Fruit fly (Drosophila melanogaster) whole organism, embryonic: ENCODE data around the gene Bace.
A peak's percentile ranks its signal among the peaks of the same experiment; 100 is the strongest.

ENCODE experiments used
- Awh ChIP-seq: fragments of 200-800 bp; sonication (Bioruptor generic); IDR thresholded peaks from 2 replicates; pipeline ENCODE4, ENCODE4 v1.3.6; 2022; ENCODE audit warnings: missing biosample characterization, missing genetic modification characterization
- Bgb ChIP-seq: fragments of 200-800 bp; sonication (Bioruptor generic); IDR thresholded peaks from 2 replicates; pipeline ENCODE4 v1.3.6; 2022; ENCODE audit warnings: missing biosample characterization, missing genetic modification characterization; ENCODE audit not compliant: partially characterized antibody
- Blimp-1 ChIP-seq: fragments of 200-800 bp; sonication (Bioruptor generic); optimal IDR thresholded peaks from 3 replicates; lab custom pipeline; 2018; ENCODE audit warnings: missing biosample characterization, missing genetic modification characterization, mild to moderate bottlenecking, moderate library complexity, missing genetic modification reagents
- Bteb2 ChIP-seq: fragments of 200-800 bp; sonication (Bioruptor generic); optimal IDR thresholded peaks from 2 replicates; lab custom pipeline; 2016; ENCODE audit warnings: missing biosample characterization, missing genetic modification characterization
- CG10366 ChIP-seq: fragments of 200-800 bp; sonication (Bioruptor generic); IDR thresholded peaks from 2 replicates; pipeline ENCODE4 v1.3.6; 2022; ENCODE audit warnings: missing biosample characterization, missing genetic modification characterization
- CG11560 ChIP-seq: fragments of 200-800 bp; sonication (Bioruptor generic); IDR thresholded peaks from 3 replicates; pipeline ENCODE4 v1.3.6; 2022; ENCODE audit warnings: missing biosample characterization, missing genetic modification characterization
- CG11695 ChIP-seq: fragments of 200-800 bp; sonication (Bioruptor generic); IDR thresholded peaks from 3 replicates; pipeline ENCODE4 v1.3.6; 2022; ENCODE audit warnings: missing biosample characterization, missing genetic modification characterization
- CG12391 ChIP-seq: fragments of 200-800 bp; sonication (Bioruptor generic); optimal IDR thresholded peaks from 3 replicates; lab custom pipeline; 2018; ENCODE audit warnings: missing biosample characterization, mild to moderate bottlenecking, missing genetic modification characterization, moderate library complexity
- CG14710 ChIP-seq: fragments of 200-800 bp; sonication (Bioruptor generic); optimal IDR thresholded peaks from 3 replicates; lab custom pipeline; 2019; ENCODE audit warnings: missing biosample characterization, mild to moderate bottlenecking, missing genetic modification characterization, moderate library complexity
- CG14965 ChIP-seq: fragments of 200-800 bp; sonication (Bioruptor generic); optimal IDR thresholded peaks from 2 replicates; lab custom pipeline; 2016; ENCODE audit warnings: missing biosample characterization, missing genetic modification characterization, borderline replicate concordance
- CG17361 ChIP-seq: fragments of 200-800 bp; sonication (Bioruptor generic); IDR thresholded peaks from 3 replicates; pipeline ENCODE4 v1.3.6; 2022; ENCODE audit warnings: missing biosample characterization, missing genetic modification characterization
- CG17802 ChIP-seq: fragments of 200-800 bp; sonication (Bioruptor generic); optimal IDR thresholded peaks from 2 replicates; lab custom pipeline; 2018; ENCODE audit warnings: missing biosample characterization, mild to moderate bottlenecking, missing genetic modification characterization, moderate library complexity
- CG17829 ChIP-seq: fragments of 200-800 bp; optimal IDR thresholded peaks from 2 replicates; lab custom pipeline; 2019; ENCODE audit warnings: missing biosample characterization, mild to moderate bottlenecking, missing genetic modification characterization, moderate library complexity
- CG2678 ChIP-seq: fragments of 200-800 bp; sonication (Bioruptor generic); optimal IDR thresholded peaks from 3 replicates; lab custom pipeline; 2019; ENCODE audit warnings: missing biosample characterization, mild to moderate bottlenecking, missing genetic modification characterization, moderate library complexity
- CG30403 ChIP-seq: fragments of 200-800 bp; sonication (Bioruptor generic); optimal IDR thresholded peaks from 3 replicates; lab custom pipeline; 2016; ENCODE audit warnings: missing biosample characterization, missing genetic modification characterization
- CG33557 ChIP-seq: fragments of 200-800 bp; sonication (Bioruptor generic); optimal IDR thresholded peaks from 2 replicates; lab custom pipeline; 2019; ENCODE audit warnings: missing biosample characterization, mild to moderate bottlenecking, missing genetic modification characterization, moderate library complexity
- CG4404 ChIP-seq: fragments of 200-800 bp; sonication (Bioruptor generic); IDR thresholded peaks from 2 replicates; pipeline ENCODE4 v1.3.6; 2022; ENCODE audit warnings: missing biosample characterization, missing genetic modification characterization
- CG4424 ChIP-seq: fragments of 200-800 bp; sonication (Bioruptor generic); optimal IDR thresholded peaks from 3 replicates; lab custom pipeline; 2016; ENCODE audit warnings: missing biosample characterization, missing genetic modification characterization
- CG4820 ChIP-seq: fragments of 200-800 bp; sonication (Bioruptor generic); optimal IDR thresholded peaks from 3 replicates; lab custom pipeline; 2016; ENCODE audit warnings: missing biosample characterization, missing genetic modification characterization
- CG7839 ChIP-seq: fragments of 200-800 bp; sonication (Bioruptor generic); optimal IDR thresholded peaks from 3 replicates; lab custom pipeline; 2018; ENCODE audit warnings: missing biosample characterization, mild to moderate bottlenecking, missing genetic modification characterization, moderate library complexity
- CG7928 ChIP-seq: fragments of 200-800 bp; sonication (Bioruptor generic); optimal IDR thresholded peaks from 2 replicates; lab custom pipeline; 2017; ENCODE audit warnings: missing biosample characterization, mild to moderate bottlenecking, missing genetic modification characterization
- CG9437 ChIP-seq: fragments of 200-800 bp; sonication (Bioruptor generic); optimal IDR thresholded peaks from 2 replicates; lab custom pipeline; 2018; ENCODE audit warnings: missing biosample characterization, mild to moderate bottlenecking, missing genetic modification characterization
- CG9727 ChIP-seq: fragments of 200-800 bp; sonication (Bioruptor generic); optimal IDR thresholded peaks from 3 replicates; lab custom pipeline; 2017; ENCODE audit warnings: missing biosample characterization, mild to moderate bottlenecking, missing genetic modification characterization
- Dbx ChIP-seq: fragments of 200-800 bp; sonication (Bioruptor generic); IDR thresholded peaks from 3 replicates; pipeline ENCODE4 v1.3.6; 2022; ENCODE audit warnings: missing biosample characterization, missing genetic modification characterization
- Drgx ChIP-seq: fragments of 200-800 bp; sonication (Bioruptor generic); IDR thresholded peaks from 2 replicates; pipeline ENCODE4 v1.3.6; 2022; ENCODE audit warnings: missing biosample characterization, missing genetic modification characterization
- HmgZ ChIP-seq: fragments of 200-800 bp; sonication (Bioruptor generic); optimal IDR thresholded peaks from 2 replicates; lab custom pipeline; 2018; ENCODE audit warnings: missing biosample characterization, mild to moderate bottlenecking, missing genetic modification characterization
- Hr3 ChIP-seq: fragments of 200-800 bp; sonication (Bioruptor generic); optimal IDR thresholded peaks from 3 replicates; lab custom pipeline; 2016; ENCODE audit warnings: missing biosample characterization, missing genetic modification characterization
- Hsf ChIP-seq: fragments of 200-800 bp; sonication (Bioruptor generic); optimal IDR thresholded peaks from 3 replicates; lab custom pipeline; 2016; ENCODE audit warnings: missing biosample characterization, missing genetic modification characterization
- Oli ChIP-seq: fragments of 200-800 bp; sonication (Bioruptor generic); optimal IDR thresholded peaks from 2 replicates; lab custom pipeline; 2018; ENCODE audit warnings: missing biosample characterization, mild to moderate bottlenecking, missing genetic modification characterization, moderate library complexity
- PHDP ChIP-seq: fragments of 200-800 bp; sonication (Bioruptor generic); optimal IDR thresholded peaks from 3 replicates; lab custom pipeline; 2018; ENCODE audit warnings: missing biosample characterization, mild to moderate bottlenecking, missing genetic modification characterization, moderate library complexity
- Pdp1 ChIP-seq, 2 experiments: fragments of 200-800 bp; sonication (Bioruptor generic); optimal IDR thresholded peaks; 3 replicates each; lab custom pipeline; 2016; ENCODE audit warnings: missing biosample characterization in 2 of 2, missing genetic modification characterization in 2 of 2, mild to moderate bottlenecking in 1 of 2, moderate library complexity in 1 of 2
- Rfx ChIP-seq: fragments of 200-800 bp; sonication (Bioruptor generic); IDR thresholded peaks from 2 replicates; pipeline ENCODE4 v1.3.6; 2022; ENCODE audit warnings: missing biosample characterization, missing genetic modification characterization
- Six4 ChIP-seq: fragments of 200-800 bp; sonication (Bioruptor generic); optimal IDR thresholded peaks from 2 replicates; lab custom pipeline; 2016; ENCODE audit warnings: missing biosample characterization, missing genetic modification characterization
- Sox100B ChIP-seq: fragments of 200-800 bp; sonication (Bioruptor generic); optimal IDR thresholded peaks from 3 replicates; lab custom pipeline; 2018; ENCODE audit warnings: missing biosample characterization, mild to moderate bottlenecking, missing genetic modification characterization
- Xbp1 ChIP-seq: fragments of 200-800 bp; sonication (Bioruptor generic); optimal IDR thresholded peaks from 3 replicates; lab custom pipeline; 2016; ENCODE audit warnings: missing biosample characterization, mild to moderate bottlenecking, missing genetic modification characterization
- bowl ChIP-seq: fragments of 200-800 bp; sonication (Bioruptor generic); IDR thresholded peaks from 2 replicates; pipeline ENCODE4 v1.3.6; 2022; ENCODE audit warnings: missing biosample characterization, missing genetic modification characterization
- dmrt11E ChIP-seq: fragments of 200-800 bp; sonication (Bioruptor generic); optimal IDR thresholded peaks from 3 replicates; lab custom pipeline; 2018; ENCODE audit warnings: missing biosample characterization, mild to moderate bottlenecking, missing genetic modification characterization, moderate library complexity
- dmrt99B ChIP-seq: fragments of 200-800 bp; sonication (Bioruptor generic); optimal IDR thresholded peaks from 2 replicates; lab custom pipeline; 2018; ENCODE audit warnings: missing biosample characterization, mild to moderate bottlenecking, missing genetic modification characterization, moderate library complexity
- fd96Cb ChIP-seq: fragments of 200-800 bp; sonication (Bioruptor generic); optimal IDR thresholded peaks from 2 replicates; lab custom pipeline; 2018; ENCODE audit warnings: missing biosample characterization, mild to moderate bottlenecking, missing genetic modification characterization, moderate library complexity
- gem ChIP-seq: fragments of 200-800 bp; sonication (Bioruptor generic); optimal IDR thresholded peaks from 2 replicates; lab custom pipeline; 2019; ENCODE audit warnings: missing biosample characterization, mild to moderate bottlenecking, missing genetic modification characterization, moderate library complexity
- gfzf ChIP-seq: fragments of 200-800 bp; sonication (Bioruptor generic); optimal IDR thresholded peaks from 2 replicates; lab custom pipeline; 2016; ENCODE audit warnings: missing biosample characterization, mild to moderate bottlenecking, missing genetic modification characterization, moderate library complexity
- mam ChIP-seq: fragments of 200-800 bp; sonication (Bioruptor generic); optimal IDR thresholded peaks from 3 replicates; lab custom pipeline; 2016; ENCODE audit warnings: missing biosample characterization, missing genetic modification characterization
- pho ChIP-seq: fragments of 200-800 bp; sonication (Bioruptor generic); optimal IDR thresholded peaks from 2 replicates; lab custom pipeline; 2016; ENCODE audit warnings: missing biosample characterization, missing genetic modification characterization
- prd ChIP-seq, 3 experiments: fragments of >200 bp in 2 of 3; fragments of 200-800 bp in 1 of 3; sonication (Bioruptor generic) in 1 of 3; optimal IDR thresholded peaks in 2 of 3; IDR thresholded peaks in 1 of 3; 2 replicates in 2 of 3; 3 replicates in 1 of 3; pipeline versions ENCODE4 v1.3.6 to Lab custom; 2017 to 2022; ENCODE audit warnings: missing biosample characterization in 1 of 3, missing genetic modification characterization in 1 of 3
- sc ChIP-seq, 3 experiments: fragments of >200 bp in 2 of 3; fragments of 200-800 bp in 1 of 3; sonication (Bioruptor generic) in 1 of 3; optimal IDR thresholded peaks; 2 replicates in 2 of 3; 3 replicates in 1 of 3; lab custom pipeline; 2017; ENCODE audit warnings: mild to moderate bottlenecking in 1 of 3, missing biosample characterization in 1 of 3, missing genetic modification characterization in 1 of 3, missing genetic modification reagents in 1 of 3
- sens ChIP-seq: fragments of 200-800 bp; sonication (Bioruptor generic); peaks from one replicate; lab custom pipeline; 2016; ENCODE audit warnings: missing biosample characterization, missing genetic modification characterization
- tap ChIP-seq: fragments of 200-800 bp; optimal IDR thresholded peaks from 3 replicates; lab custom pipeline; 2019; ENCODE audit warnings: missing biosample characterization, mild to moderate bottlenecking, missing genetic modification characterization, moderate library complexity
- zen ChIP-seq: fragments of 200-800 bp; sonication (Bioruptor generic); optimal IDR thresholded peaks from 3 replicates; lab custom pipeline; 2018; ENCODE audit warnings: missing biosample characterization, mild to moderate bottlenecking, missing genetic modification characterization, moderate library complexity

The Bace gene

dm6 chr2L:8473448-8473847 lies 22.7 kb downstream of the Bace start (continued):
- TF ChIP-seq gem (tag; lab: Kevin White, UChicago) (peak; percentile 66), Hsf (peak; percentile 23), pho (no peak), CG11560 (tag; lab: Robert Waterston, UW) (peak; percentile 47; the same call in 1 of the 3 replicates), Blimp-1 (GFP tag; lab: Kevin White, UChicago) (peak; percentile 75), HmgZ (tag; lab: Kevin White, UChicago) (no peak), CG7928 (GFP tag; lab: Kevin White, UChicago) (no peak), Six4 (GFP tag; lab: Kevin White, UChicago) (peak; percentile 8), dmrt99B (tag; lab: Kevin White, UChicago) (peak; percentile 64), fd96Cb (tag; lab: Kevin White, UChicago) (peak; percentile 64), CG10366 (GFP tag; lab: Robert Waterston, UW) (peak; percentile 65), Rfx (GFP tag; lab: Robert Waterston, UW) (peak; percentile 61), CG14965 (GFP tag; lab: Kevin White, UChicago) (no peak), CG17802 (tag; lab: Kevin White, UChicago) (peak; percentile 46)

DNA sequence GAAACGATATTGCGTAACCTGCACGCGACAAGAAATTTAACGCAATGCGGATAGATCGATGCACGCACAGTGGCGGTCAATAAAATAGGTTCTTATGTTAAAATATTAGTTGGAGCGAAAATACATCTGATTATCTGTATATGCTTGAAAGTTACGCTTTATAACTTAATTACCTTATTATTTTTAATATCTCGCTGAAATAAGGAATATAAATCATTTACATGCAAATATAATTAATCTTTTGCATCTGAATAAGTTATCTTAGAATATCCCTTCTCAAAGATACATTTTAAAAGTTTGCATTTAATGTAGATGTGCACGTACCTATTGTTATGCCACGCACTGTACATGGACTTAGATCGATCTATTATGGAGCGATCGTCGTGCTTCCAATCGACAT lies 24.4 kb downstream of the Bace start:
- TF ChIP-seq CG7839 (tag; lab: Kevin White, UChicago), result peak; percentile 48
- no peak for TF ChIP-seq gfzf
- TF ChIP-seq sens, result peak; percentile 84
- TF ChIP-seq sc (optimal IDR thresholded peaks at IDR 0.05; lab: Kevin White, UChicago), result no peak
- peak; percentile 27 for TF ChIP-seq sc (GFP tag; optimal IDR thresholded peaks at IDR 0.05; lab: Kevin White, UChicago)
- TF ChIP-seq prd (optimal IDR thresholded peaks at IDR 0.05; lab: Kevin White, UChicago), result no peak
- TF ChIP-seq prd (GFP tag; IDR thresholded peaks at IDR 0.05; lab: Robert Waterston, UW), result peak; percentile 61; the same call in 2 of the 3 replicates
- peak; percentile 42 for TF ChIP-seq CG2678 (tag; lab: Kevin White, UChicago)
- no peak for TF ChIP-seq mam
- peak; percentile 64 for TF ChIP-seq CG17829 (tag; lab: Kevin White, UChicago)
- TF ChIP-seq Hr3 (GFP tag; lab: Kevin White, UChicago), result peak; percentile 15
- 0 out of 3 replicates have a peak, but pooled peaks have one; percentile 16 for TF ChIP-seq CG11695 (GFP tag; lab: Robert Waterston, UW)
- TF ChIP-seq Oli (tag; lab: Kevin White, UChicago), result peak; percentile 44
- peak; percentile 38 for TF ChIP-seq CG12391 (tag; lab: Kevin White, UChicago)
- TF ChIP-seq Awh (GFP tag; lab: Robert Waterston, UW), result 0 out of 2 replicates have a peak, but pooled peaks have one; percentile 15
- TF ChIP-seq Bgb, result no peak
- peak; percentile 60 for TF ChIP-seq CG17361 (GFP tag; lab: Robert Waterston, UW)
- TF ChIP-seq CG30403 (GFP tag; lab: Kevin White, UChicago), result peak; percentile 29
- peak; percentile 44 for TF ChIP-seq CG4424 (GFP tag; lab: Kevin White, UChicago)
- no peak for TF ChIP-seq Dbx (GFP tag; lab: Robert Waterston, UW)
- TF ChIP-seq tap (tag; lab: Kevin White, UChicago), result peak; percentile 11
- TF ChIP-seq bowl (GFP tag; lab: Robert Waterston, UW), result no peak
- peak; percentile 42 for TF ChIP-seq Sox100B (GFP tag; lab: Kevin White, UChicago)
- peak; percentile 9 for TF ChIP-seq CG9437 (GFP tag; lab: Kevin White, UChicago)
- peak; percentile 17 for TF ChIP-seq Xbp1 (GFP tag; lab: Kevin White, UChicago)
- TF ChIP-seq CG33557 (GFP tag; lab: Kevin White, UChicago), result peak; percentile 43
- TF ChIP-seq Pdp1 (GFP tag; optimal IDR thresholded peaks at IDR 0.05; lab: Kevin White, UChicago), result peak in 1 of 2 experiments; percentile 42
- peak; percentile 50 for TF ChIP-seq CG4820 (GFP tag; lab: Kevin White, UChicago)
- TF ChIP-seq CG4404 (GFP tag; lab: Robert Waterston, UW), result no peak
- TF ChIP-seq PHDP, result peak; percentile 15
- peak; percentile 47; the same call in 1 of the 2 replicates for TF ChIP-seq Drgx (GFP tag; lab: Robert Waterston, UW)
- TF ChIP-seq Bteb2 (GFP tag; lab: Kevin White, UChicago), result no peak
- peak; percentile 76 for TF ChIP-seq dmrt11E (tag; lab: Kevin White, UChicago)
- TF ChIP-seq CG14710, result peak; percentile 59
- TF ChIP-seq CG9727 (GFP tag; lab: Kevin White, UChicago), result peak; percentile 60
- peak; percentile 60 for TF ChIP-seq zen (tag; lab: Kevin White, UChicago)
- peak; percentile 58 for TF ChIP-seq fd96Cb (tag; lab: Kevin White, UChicago)
